Fruit fly (Drosophila melanogaster): ENCODE measurements around the gene Hibch.

The Hibch gene

dm6 chr3R:15363608-15364007 lies 6.6 kb downstream of the Hibch start, which contains the start of gene CG6171 (continued):
- TF ChIP-seq sob (GFP tag; IDR thresholded peaks at IDR 0.05): no peak
- no peak for TF ChIP-seq en (GFP tag; optimal IDR thresholded peaks at IDR 0.05)
- no peak for TF ChIP-seq esg (GFP tag; conservative IDR thresholded peaks at IDR 0.05)
- no peak for TF ChIP-seq Dip3 (GFP tag; optimal IDR thresholded peaks at IDR 0.05)
- no peak for TF ChIP-seq CG31441 (GFP tag; IDR thresholded peaks at IDR 0.05)
- TF ChIP-seq HLHmδ (GFP tag; optimal IDR thresholded peaks at IDR 0.05): no peak
- TF ChIP-seq bigmax (GFP tag; optimal IDR thresholded peaks at IDR 0.05): no peak
- no peak for TF ChIP-seq CG17328 (GFP tag; IDR thresholded peaks at IDR 0.05)
- no peak for TF ChIP-seq CG6175 (GFP tag; IDR thresholded peaks at IDR 0.05)
- no peak for TF ChIP-seq Ravus (GFP tag; IDR thresholded peaks at IDR 0.05)
- TF ChIP-seq GATAe (GFP tag; conservative IDR thresholded peaks at IDR 0.05): no peak
- TF ChIP-seq br (optimal IDR thresholded peaks at IDR 0.05): no peak
- TF ChIP-seq CkIIα-i1 (GFP tag; IDR thresholded peaks at IDR 0.05): no peak
- no peak for TF ChIP-seq CG16815 (GFP tag; optimal IDR thresholded peaks at IDR 0.05)
- no peak for TF ChIP-seq zf30C (GFP tag; optimal IDR thresholded peaks at IDR 0.05)
- no peak for TF ChIP-seq tx (GFP tag; optimal IDR thresholded peaks at IDR 0.05)
- no peak for TF ChIP-seq cad (GFP tag; optimal IDR thresholded peaks at IDR 0.05)
- TF ChIP-seq nmo (GFP tag; optimal IDR thresholded peaks at IDR 0.05): no peak
- no peak for TF ChIP-seq CG6813 (GFP tag; optimal IDR thresholded peaks at IDR 0.05)
- no peak for TF ChIP-seq CG11560 (tag; IDR thresholded peaks at IDR 0.05)
- TF ChIP-seq CG12942 (GFP tag; optimal IDR thresholded peaks at IDR 0.05): no peak
- TF ChIP-seq fd102C (GFP tag; optimal IDR thresholded peaks at IDR 0.05): no peak
- TF ChIP-seq Dref (GFP tag; IDR thresholded peaks at IDR 0.05): peak; percentile 76
- peak; percentile 28 for TF ChIP-seq lbe (GFP tag; optimal IDR thresholded peaks at IDR 0.05)
- no peak for TF ChIP-seq gfzf (GFP tag; optimal IDR thresholded peaks at IDR 0.05)
- TF ChIP-seq seq (GFP tag; IDR thresholded peaks at IDR 0.05): no peak
- TF ChIP-seq CG32772 (GFP tag; IDR thresholded peaks at IDR 0.05): no peak
- TF ChIP-seq wek (GFP tag; optimal IDR thresholded peaks at IDR 0.05): no peak
- TF ChIP-seq CG18011 (GFP tag; optimal IDR thresholded peaks at IDR 0.05): no peak
- peak; percentile 44; the same call in 1 of the 2 replicates for TF ChIP-seq hbn (GFP tag; IDR thresholded peaks at IDR 0.05; ENCODE audit: partially characterized antibody)
- TF ChIP-seq Gsc (GFP tag; IDR thresholded peaks at IDR 0.05): no peak
- TF ChIP-seq row (GFP tag; IDR thresholded peaks at IDR 0.05): no peak
- TF ChIP-seq Dad (GFP tag; optimal IDR thresholded peaks at IDR 0.05): no peak
- TF ChIP-seq fd3F (GFP tag; optimal IDR thresholded peaks at IDR 0.05): no peak
- TF ChIP-seq nom (GFP tag; optimal IDR thresholded peaks at IDR 0.05): no peak
- 0 out of 3 replicates have a peak, but pooled peaks have one; percentile 29 for TF ChIP-seq CG16813 (GFP tag; IDR thresholded peaks at IDR 0.05; ENCODE audit: partially characterized antibody)
- no peak for TF ChIP-seq CG30020 (tag; optimal IDR thresholded peaks at IDR 0.05)
- no peak for TF ChIP-seq CG18599 (GFP tag; optimal IDR thresholded peaks at IDR 0.05)
- TF ChIP-seq CG7271 (tag; optimal IDR thresholded peaks at IDR 0.05): no peak
- TF ChIP-seq sens (GFP tag): peak; percentile 80
- no peak for TF ChIP-seq CG12391 (tag; optimal IDR thresholded peaks at IDR 0.05)
- TF ChIP-seq sd (tag; optimal IDR thresholded peaks at IDR 0.05): no peak
- TF ChIP-seq az2 (GFP tag; optimal IDR thresholded peaks at IDR 0.05): no peak
- TF ChIP-seq aop (GFP tag; IDR thresholded peaks at IDR 0.05): no peak
- TF ChIP-seq pan (optimal IDR thresholded peaks at IDR 0.05): no peak
- TF ChIP-seq pan (GFP tag; optimal IDR thresholded peaks at IDR 0.05 in 1 of 2, IDR thresholded peaks at IDR 0.05 in 1 of 2): no peak
- no peak for TF ChIP-seq ken (GFP tag; IDR thresholded peaks at IDR 0.05)
- peak; percentile 47; the same call in 2 of the 3 replicates for TF ChIP-seq HLH4C (GFP tag; IDR thresholded peaks at IDR 0.05; ENCODE audit: partially characterized antibody)
- no peak for TF ChIP-seq Atf6 (GFP tag; IDR thresholded peaks at IDR 0.05)
- TF ChIP-seq caup (GFP tag; optimal IDR thresholded peaks at IDR 0.05; ENCODE audit: severe bottlenecking): no peak
- TF ChIP-seq Antp (GFP tag; optimal IDR thresholded peaks at IDR 0.05): no peak
- no peak for TF ChIP-seq ci (GFP tag; IDR thresholded peaks at IDR 0.05)
- no peak for TF ChIP-seq emc (GFP tag; optimal IDR thresholded peaks at IDR 0.05)
